Fruit fly (Drosophila melanogaster): ENCODE measurements around the gene CG8042.

- TF ChIP-seq psq (optimal IDR thresholded peaks at IDR 0.05) (no peak), Dll (optimal IDR thresholded peaks at IDR 0.05) (no peak), CG8478 (optimal IDR thresholded peaks at IDR 0.05) (no peak), usp (GFP tag; optimal IDR thresholded peaks at IDR 0.05) (no peak)
These were observed 21.6 kb upstream of the CG8042 start for dm6 chr3L:7996364-7996763.
